Fruit fly (Drosophila melanogaster) whole organism, embryonic: ENCODE data around the gene CG14401.
A peak's percentile ranks its signal among the peaks of the same experiment; 100 is the strongest.

Experiments used
- Blimp-1 ChIP-seq: fragments of 200-800 bp; sonication (Bioruptor generic); optimal IDR thresholded peaks from 3 replicates; lab custom pipeline; 2018; ENCODE audit warnings: missing biosample characterization, missing genetic modification characterization, mild to moderate bottlenecking, moderate library complexity, missing genetic modification reagents
- CG10147 ChIP-seq: fragments of 200-800 bp; sonication (Bioruptor generic); optimal IDR thresholded peaks from 2 replicates; lab custom pipeline; 2019; ENCODE audit warnings: missing biosample characterization, mild to moderate bottlenecking, missing genetic modification characterization, moderate library complexity
- CG11398 ChIP-seq: fragments of 200-800 bp; sonication (Bioruptor generic); optimal IDR thresholded peaks from 2 replicates; lab custom pipeline; 2016; ENCODE audit warnings: missing biosample characterization, missing genetic modification characterization
- CG11723 ChIP-seq: fragments of 200-800 bp; sonication (Bioruptor generic); optimal IDR thresholded peaks from 2 replicates; lab custom pipeline; 2017; ENCODE audit warnings: missing biosample characterization, mild to moderate bottlenecking, missing genetic modification characterization
- CG12299 ChIP-seq: fragments of 200-800 bp; sonication (Bioruptor generic); optimal IDR thresholded peaks from 2 replicates; lab custom pipeline; 2018; ENCODE audit warnings: missing biosample characterization, mild to moderate bottlenecking, missing genetic modification characterization
- CG13424 ChIP-seq: fragments of 200-800 bp; sonication (Bioruptor generic); optimal IDR thresholded peaks from 2 replicates; lab custom pipeline; 2019; ENCODE audit warnings: missing biosample characterization, mild to moderate bottlenecking, missing genetic modification characterization, moderate library complexity
- CG1603 ChIP-seq: fragments of 200-800 bp; sonication (Bioruptor generic); optimal IDR thresholded peaks from 2 replicates; lab custom pipeline; 2019; ENCODE audit warnings: missing biosample characterization, mild to moderate bottlenecking, missing genetic modification characterization, moderate library complexity
- CG16779 ChIP-seq: fragments of 200-800 bp; sonication (Bioruptor generic); IDR thresholded peaks from 2 replicates; pipeline ENCODE4 v1.3.6; 2022; ENCODE audit warnings: missing biosample characterization, missing genetic modification characterization
- CG6272 ChIP-seq: fragments of 200-800 bp; sonication (Bioruptor generic); IDR thresholded peaks from 2 replicates; pipeline ENCODE4 v1.3.6; 2022; ENCODE audit warnings: missing biosample characterization, missing genetic modification characterization
- CG8924 ChIP-seq: fragments of 200-800 bp; optimal IDR thresholded peaks from 3 replicates; lab custom pipeline; 2019; ENCODE audit warnings: missing biosample characterization, mild to moderate bottlenecking, missing genetic modification characterization, moderate library complexity
- Chrac-16 ChIP-seq: fragments of 200-800 bp; sonication (Bioruptor generic); optimal IDR thresholded peaks from 3 replicates; lab custom pipeline; 2016; ENCODE audit warnings: missing biosample characterization, missing genetic modification characterization
- D19A ChIP-seq: fragments of 200-800 bp; optimal IDR thresholded peaks from 3 replicates; lab custom pipeline; 2019; ENCODE audit warnings: missing biosample characterization, mild to moderate bottlenecking, missing genetic modification characterization, moderate library complexity
- Dip2 ChIP-seq: fragments of 200-800 bp; sonication (Bioruptor generic); IDR thresholded peaks from 2 replicates; pipeline ENCODE4 v1.3.6; 2022; ENCODE audit warnings: missing biosample characterization, missing genetic modification characterization
- Elba2 ChIP-seq: fragments of 200-800 bp; sonication (Bioruptor generic); optimal IDR thresholded peaks from 3 replicates; lab custom pipeline; 2016; ENCODE audit warnings: missing biosample characterization, missing genetic modification characterization
- Fer1 ChIP-seq: fragments of 200-800 bp; sonication (Bioruptor generic); optimal IDR thresholded peaks from 2 replicates; lab custom pipeline; 2017; ENCODE audit warnings: missing biosample characterization, mild to moderate bottlenecking, missing genetic modification characterization
- H2.0 ChIP-seq: fragments of 200-800 bp; sonication (Bioruptor generic); IDR thresholded peaks from 2 replicates; pipeline ENCODE4 v1.3.6; 2022; ENCODE audit warnings: missing biosample characterization, missing genetic modification characterization
- Hmr ChIP-seq: fragments of 200-800 bp; sonication (Bioruptor generic); optimal IDR thresholded peaks from 3 replicates; lab custom pipeline; 2017; ENCODE audit warnings: mild to moderate bottlenecking, missing biosample characterization, missing genetic modification reagents, missing genetic modification characterization
- Lhr ChIP-seq: fragments of 200-800 bp; sonication (Bioruptor generic); optimal IDR thresholded peaks from 3 replicates; lab custom pipeline; 2017; ENCODE audit warnings: mild to moderate bottlenecking, missing biosample characterization, missing genetic modification reagents, missing genetic modification characterization
- MBD-R2 ChIP-seq: fragments of 200-800 bp; sonication (Bioruptor generic); IDR thresholded peaks from 2 replicates; pipeline ENCODE4 v1.3.6; 2022; ENCODE audit warnings: missing biosample characterization, missing genetic modification characterization
- NK7.1 ChIP-seq: fragments of 200-800 bp; sonication (Bioruptor generic); optimal IDR thresholded peaks from 3 replicates; lab custom pipeline; 2016; ENCODE audit warnings: missing biosample characterization, missing genetic modification characterization
- Nf-YB ChIP-seq: fragments of 200-800 bp; sonication (Bioruptor generic); optimal IDR thresholded peaks from 3 replicates; lab custom pipeline; 2019; ENCODE audit warnings: missing biosample characterization, mild to moderate bottlenecking, missing genetic modification characterization, moderate library complexity
- Pdp1 ChIP-seq, 2 experiments: fragments of 200-800 bp; sonication (Bioruptor generic); optimal IDR thresholded peaks; 3 replicates each; lab custom pipeline; 2016; ENCODE audit warnings: missing biosample characterization in 2 of 2, missing genetic modification characterization in 2 of 2, mild to moderate bottlenecking in 1 of 2, moderate library complexity in 1 of 2
- Side ChIP-seq: fragments of 200-800 bp; sonication (Bioruptor generic); optimal IDR thresholded peaks from 2 replicates; lab custom pipeline; 2016; ENCODE audit warnings: missing biosample characterization, missing genetic modification characterization
- Sry-β ChIP-seq: fragments of 200-800 bp; sonication (Bioruptor generic); optimal IDR thresholded peaks from 2 replicates; lab custom pipeline; 2018; ENCODE audit warnings: missing biosample characterization, mild to moderate bottlenecking, missing genetic modification characterization, moderate library complexity
- Tbp ChIP-seq: fragments of >200 bp; optimal IDR thresholded peaks from 2 replicates; lab custom pipeline; 2018; ENCODE audit warnings: missing biosample characterization, missing genetic modification characterization
- abd-A ChIP-seq: fragments of 200-800 bp; sonication (Bioruptor generic); optimal IDR thresholded peaks from 3 replicates; lab custom pipeline; 2019; ENCODE audit warnings: missing biosample characterization, mild to moderate bottlenecking, missing genetic modification characterization, moderate library complexity
- ac ChIP-seq: fragments of 200-800 bp; sonication (Bioruptor generic); optimal IDR thresholded peaks from 3 replicates; lab custom pipeline; 2017; ENCODE audit warnings: missing biosample characterization, mild to moderate bottlenecking, missing genetic modification characterization
- cato ChIP-seq: fragments of 200-800 bp; sonication (Bioruptor generic); optimal IDR thresholded peaks from 2 replicates; lab custom pipeline; 2016; ENCODE audit warnings: missing biosample characterization, missing genetic modification characterization, borderline replicate concordance
- caup ChIP-seq: fragments of 200-800 bp; sonication (Bioruptor generic); optimal IDR thresholded peaks from 3 replicates; lab custom pipeline; 2017; ENCODE audit warnings: missing biosample characterization, mild to moderate bottlenecking, missing genetic modification characterization, moderate library complexity; ENCODE audit not compliant: severe bottlenecking
- chm ChIP-seq: fragments of 200-800 bp; sonication (Bioruptor generic); IDR thresholded peaks from 2 replicates; pipeline ENCODE4 v1.3.6; 2022; ENCODE audit warnings: missing biosample characterization, missing genetic modification characterization
- cwo ChIP-seq: fragments of 200-800 bp; sonication (Bioruptor generic); optimal IDR thresholded peaks from 3 replicates; lab custom pipeline; 2017; ENCODE audit warnings: missing biosample characterization, missing genetic modification characterization, mild to moderate bottlenecking, moderate library complexity, missing genetic modification reagents
- danr ChIP-seq: fragments of 200-800 bp; sonication (Bioruptor generic); IDR thresholded peaks from 2 replicates; pipeline ENCODE4 v1.3.6; 2022; ENCODE audit warnings: missing biosample characterization, missing genetic modification characterization
- dm ChIP-seq: fragments of 200-800 bp; sonication (Bioruptor generic); optimal IDR thresholded peaks from 3 replicates; lab custom pipeline; 2016; ENCODE audit warnings: missing biosample characterization, missing genetic modification characterization
- fu2 ChIP-seq: fragments of 200-800 bp; sonication (Bioruptor generic); optimal IDR thresholded peaks from 2 replicates; lab custom pipeline; 2016; ENCODE audit warnings: missing biosample characterization, missing genetic modification characterization
- grau ChIP-seq: fragments of 200-800 bp; optimal IDR thresholded peaks from 3 replicates; lab custom pipeline; 2019; ENCODE audit warnings: missing biosample characterization, mild to moderate bottlenecking, missing genetic modification characterization, moderate library complexity
- hbn ChIP-seq: fragments of 200-800 bp; sonication (Bioruptor generic); IDR thresholded peaks from 2 replicates; pipeline ENCODE4 v1.3.6; 2022; ENCODE audit warnings: missing biosample characterization, missing genetic modification characterization; ENCODE audit not compliant: partially characterized antibody
- maf-S ChIP-seq: fragments of 200-800 bp; sonication (Bioruptor generic); optimal IDR thresholded peaks from 2 replicates; lab custom pipeline; 2016; ENCODE audit warnings: missing biosample characterization, missing genetic modification characterization
- ranshi ChIP-seq: fragments of 200-800 bp; sonication (Bioruptor generic); IDR thresholded peaks from 2 replicates; pipeline ENCODE4 v1.3.6; 2022; ENCODE audit warnings: missing biosample characterization, missing genetic modification characterization
- ro ChIP-seq: fragments of 200-800 bp; sonication (Bioruptor generic); IDR thresholded peaks from 2 replicates; pipeline ENCODE4 v1.3.6; 2022; ENCODE audit warnings: missing biosample characterization, missing genetic modification characterization
- sd ChIP-seq: fragments of 200-800 bp; sonication (Bioruptor generic); optimal IDR thresholded peaks from 3 replicates; lab custom pipeline; 2018; ENCODE audit warnings: missing biosample characterization, mild to moderate bottlenecking, missing genetic modification characterization, moderate library complexity
- sens ChIP-seq: fragments of 200-800 bp; sonication (Bioruptor generic); peaks from one replicate; lab custom pipeline; 2016; ENCODE audit warnings: missing biosample characterization, missing genetic modification characterization
- stc ChIP-seq: fragments of 200-800 bp; sonication (Bioruptor generic); IDR thresholded peaks from 2 replicates; pipeline ENCODE4 v1.3.6; 2022; ENCODE audit warnings: missing biosample characterization, missing genetic modification characterization
- sug ChIP-seq: fragments of 200-800 bp; optimal IDR thresholded peaks from 2 replicates; lab custom pipeline; 2019; ENCODE audit warnings: missing biosample characterization, mild to moderate bottlenecking, missing genetic modification characterization, moderate library complexity
- vfl ChIP-seq: fragments of 200-800 bp; sonication (Bioruptor generic); optimal IDR thresholded peaks from 2 replicates; lab custom pipeline; 2016; ENCODE audit warnings: missing biosample characterization, missing genetic modification characterization
- wor ChIP-seq: fragments of 200-800 bp; sonication (Bioruptor generic); IDR thresholded peaks from 2 replicates; pipeline ENCODE4 v1.3.6; 2022; ENCODE audit warnings: missing biosample characterization, missing genetic modification characterization
- zen ChIP-seq: fragments of 200-800 bp; sonication (Bioruptor generic); optimal IDR thresholded peaks from 3 replicates; lab custom pipeline; 2018; ENCODE audit warnings: missing biosample characterization, mild to moderate bottlenecking, missing genetic modification characterization, moderate library complexity
- zfh1 ChIP-seq: fragments of 200-800 bp; sonication (Bioruptor generic); IDR thresholded peaks from 3 replicates; pipeline ENCODE4 v1.3.6; 2022; ENCODE audit warnings: missing biosample characterization, missing genetic modification characterization
- zfh2 ChIP-seq: fragments of 200-800 bp; sonication (Bioruptor generic); optimal IDR thresholded peaks from 2 replicates; lab custom pipeline; 2016; ENCODE audit warnings: missing biosample characterization, missing genetic modification characterization

Gene CG14401

dm6 chr2L:20896681-20897341, 27.2 kb downstream of the CG14401 start (continued):
- TF ChIP-seq fu2 (GFP tag; lab: Kevin White, UChicago) (no peak), stc (peak; percentile 74), chm (GFP tag; lab: Robert Waterston, UW) (no peak; the same call in 1 of the 2 replicates), D19A (peak; percentile 57), sd (tag; lab: Kevin White, UChicago) (peak; percentile 52), ac (GFP tag; lab: Kevin White, UChicago) (peak; percentile 32), CG1603 (tag; lab: Kevin White, UChicago) (peak; percentile 24), sug (tag; lab: Kevin White, UChicago) (peak; percentile 5), H2.0 (GFP tag; lab: Robert Waterston, UW) (no peak), cato (GFP tag; lab: Kevin White, UChicago) (no peak), Tbp (GFP tag; lab: Kevin White, UChicago) (no peak), CG11398 (GFP tag; lab: Kevin White, UChicago) (peak; percentile 13), CG6272 (GFP tag; lab: Robert Waterston, UW) (no peak), Chrac-16 (GFP tag; lab: Kevin White, UChicago) (no peak), CG8924 (tag; lab: Kevin White, UChicago) (peak; percentile 6), CG11723 (GFP tag; lab: Kevin White, UChicago) (peak; percentile 43), Sry-β (peak; percentile 37), CG16779 (GFP tag; lab: Robert Waterston, UW) (no peak), Elba2 (no peak), caup (peak; percentile 12), zfh1 (GFP tag; lab: Robert Waterston, UW) (peak; percentile 43; the same call in 1 of the 3 replicates), Hmr (GFP tag; lab: Kevin White, UChicago) (peak; percentile 19), CG12299 (tag; lab: Kevin White, UChicago) (peak; percentile 48), NK7.1 (GFP tag; lab: Kevin White, UChicago) (peak; percentile 14), CG13424 (tag; lab: Kevin White, UChicago) (peak; percentile 62), Dip2 (GFP tag; lab: Robert Waterston, UW) (no peak), hbn (GFP tag; lab: Robert Waterston, UW) (no peak), MBD-R2 (no peak), Side (no peak), Fer1 (peak; percentile 46), dm (no peak), CG10147 (no peak), grau (tag; lab: Kevin White, UChicago) (no peak)

- no peak for TF ChIP-seq Blimp-1 (GFP tag; lab: Kevin White, UChicago)
- no peak for TF ChIP-seq vfl (GFP tag; lab: Kevin White, UChicago)
- TF ChIP-seq Lhr (GFP tag; lab: Kevin White, UChicago): no peak
- TF ChIP-seq danr (GFP tag; lab: Robert Waterston, UW): no peak
- TF ChIP-seq sens (GFP tag; lab: Kevin White, UChicago): peak; percentile 29
- no peak for TF ChIP-seq ro (GFP tag; lab: Robert Waterston, UW)
- TF ChIP-seq zen (tag; lab: Kevin White, UChicago): no peak
- TF ChIP-seq abd-A (tag; lab: Kevin White, UChicago): peak; percentile 40
- no peak for TF ChIP-seq wor (GFP tag; lab: Robert Waterston, UW)
- TF ChIP-seq Nf-YB (GFP tag; lab: Kevin White, UChicago): no peak
- TF ChIP-seq CG11398 (GFP tag; lab: Kevin White, UChicago): no peak
- no peak for TF ChIP-seq maf-S (GFP tag; lab: Kevin White, UChicago)
- no peak for TF ChIP-seq ranshi (GFP tag; lab: Robert Waterston, UW)
- peak; percentile 66 for TF ChIP-seq cwo
- TF ChIP-seq zfh2: no peak
- TF ChIP-seq sd (tag; lab: Kevin White, UChicago): peak; percentile 78
- TF ChIP-seq Pdp1 (GFP tag; optimal IDR thresholded peaks at IDR 0.05; lab: Kevin White, UChicago): peak in 1 of 2 experiments; percentile 50
These were observed 28.9 kb downstream of the CG14401 start for dm6 chr2L:20898478-20899075.
